Fruit fly (Drosophila melanogaster) whole organism, embryonic: ENCODE results near the gene Osi19.

Experiments
- Atf-2 ChIP-seq: fragments of 200-800 bp; sonication (Bioruptor generic); optimal IDR thresholded peaks from 2 replicates; lab custom pipeline; 2016; ENCODE audit warnings: missing biosample characterization, missing genetic modification characterization
- Atf6 ChIP-seq: fragments of 200-800 bp; sonication (Bioruptor generic); IDR thresholded peaks from 2 replicates; pipeline ENCODE4 v1.3.6; 2022; ENCODE audit warnings: missing biosample characterization, missing genetic modification characterization
- CG10267 ChIP-seq: fragments of 200-800 bp; sonication (Bioruptor generic); optimal IDR thresholded peaks from 2 replicates; lab custom pipeline; 2018; ENCODE audit warnings: missing biosample characterization, mild to moderate bottlenecking, missing genetic modification characterization, moderate library complexity
- CG10979 ChIP-seq: fragments of 200-800 bp; sonication (Bioruptor generic); optimal IDR thresholded peaks from 2 replicates; lab custom pipeline; 2018; ENCODE audit warnings: missing biosample characterization, mild to moderate bottlenecking, missing genetic modification characterization, moderate library complexity
- CG12155 ChIP-seq: fragments of 200-800 bp; sonication (Bioruptor generic); optimal IDR thresholded peaks from 3 replicates; lab custom pipeline; 2016; ENCODE audit warnings: missing biosample characterization, missing genetic modification characterization
- CG12659 ChIP-seq: fragments of 200-800 bp; sonication (Bioruptor generic); optimal IDR thresholded peaks from 3 replicates; lab custom pipeline; 2017; ENCODE audit warnings: mild to moderate bottlenecking, missing biosample characterization, missing genetic modification reagents, missing genetic modification characterization
- CG15696 ChIP-seq: fragments of 200-800 bp; sonication (Bioruptor generic); optimal IDR thresholded peaks from 2 replicates; lab custom pipeline; 2019; ENCODE audit warnings: missing biosample characterization, mild to moderate bottlenecking, missing genetic modification characterization, moderate library complexity
- CG16815 ChIP-seq: fragments of 200-800 bp; sonication (Bioruptor generic); optimal IDR thresholded peaks from 3 replicates; lab custom pipeline; 2017; ENCODE audit warnings: missing biosample characterization, mild to moderate bottlenecking, missing genetic modification characterization
- CG17829 ChIP-seq: fragments of 200-800 bp; optimal IDR thresholded peaks from 2 replicates; lab custom pipeline; 2019; ENCODE audit warnings: missing biosample characterization, mild to moderate bottlenecking, missing genetic modification characterization, moderate library complexity
- CG31224 ChIP-seq: fragments of 200-800 bp; sonication (Bioruptor generic); IDR thresholded peaks from 2 replicates; pipeline ENCODE4 v1.3.6; 2022; ENCODE audit warnings: missing biosample characterization, missing genetic modification characterization
- CG33557 ChIP-seq: fragments of 200-800 bp; sonication (Bioruptor generic); optimal IDR thresholded peaks from 2 replicates; lab custom pipeline; 2019; ENCODE audit warnings: missing biosample characterization, mild to moderate bottlenecking, missing genetic modification characterization, moderate library complexity
- CG3847 ChIP-seq: fragments of 200-800 bp; sonication (Bioruptor generic); IDR thresholded peaks from 2 replicates; pipeline ENCODE4 v1.3.6; 2022; ENCODE audit warnings: missing biosample characterization, missing genetic modification characterization
- CG4282 ChIP-seq: fragments of 200-800 bp; sonication (Bioruptor generic); optimal IDR thresholded peaks from 2 replicates; lab custom pipeline; 2016; ENCODE audit warnings: missing biosample characterization, missing genetic modification characterization
- CG4360 ChIP-seq: fragments of 200-800 bp; sonication (Bioruptor generic); IDR thresholded peaks from 2 replicates; pipeline ENCODE4 v1.3.6; 2022; ENCODE audit warnings: missing biosample characterization, missing genetic modification characterization
- CG4424 ChIP-seq: fragments of 200-800 bp; sonication (Bioruptor generic); optimal IDR thresholded peaks from 3 replicates; lab custom pipeline; 2016; ENCODE audit warnings: missing biosample characterization, missing genetic modification characterization
- CG5953 ChIP-seq: fragments of 200-800 bp; sonication (Bioruptor generic); IDR thresholded peaks from 2 replicates; pipeline ENCODE4 v1.3.6; 2022; ENCODE audit warnings: missing biosample characterization, missing genetic modification characterization
- CG6175 ChIP-seq: fragments of 200-800 bp; sonication (Bioruptor generic); IDR thresholded peaks from 3 replicates; pipeline ENCODE4 v1.3.6; 2022; ENCODE audit warnings: missing biosample characterization, missing genetic modification characterization
- CG6813 ChIP-seq: fragments of 200-800 bp; sonication (Bioruptor generic); optimal IDR thresholded peaks from 2 replicates; lab custom pipeline; 2017; ENCODE audit warnings: missing biosample characterization, missing genetic modification characterization, mild to moderate bottlenecking, moderate library complexity, missing genetic modification reagents
- CG7372 ChIP-seq: fragments of 200-800 bp; sonication (Bioruptor generic); IDR thresholded peaks from 2 replicates; pipeline ENCODE4 v1.3.6; 2022; ENCODE audit warnings: missing biosample characterization, missing genetic modification characterization
- CG9727 ChIP-seq: fragments of 200-800 bp; sonication (Bioruptor generic); optimal IDR thresholded peaks from 3 replicates; lab custom pipeline; 2017; ENCODE audit warnings: missing biosample characterization, mild to moderate bottlenecking, missing genetic modification characterization
- Chrac-16 ChIP-seq: fragments of 200-800 bp; sonication (Bioruptor generic); optimal IDR thresholded peaks from 3 replicates; lab custom pipeline; 2016; ENCODE audit warnings: missing biosample characterization, missing genetic modification characterization
- CoRest ChIP-seq: fragments of 200-800 bp; sonication (Bioruptor generic); optimal IDR thresholded peaks from 3 replicates; lab custom pipeline; 2018; ENCODE audit warnings: missing biosample characterization, mild to moderate bottlenecking, missing genetic modification characterization, moderate library complexity
- D ChIP-seq, 2 experiments: fragments of 200-800 bp in 1 of 2; fragments of >200 bp in 1 of 2; sonication (Bioruptor generic) in 1 of 2; optimal IDR thresholded peaks; 2 replicates in 1 of 2; 3 replicates in 1 of 2; lab custom pipeline; 2017; ENCODE audit warnings: mild to moderate bottlenecking in 1 of 2, missing biosample characterization in 1 of 2, missing genetic modification characterization in 1 of 2, missing genetic modification reagents in 1 of 2
- D19A ChIP-seq: fragments of 200-800 bp; optimal IDR thresholded peaks from 3 replicates; lab custom pipeline; 2019; ENCODE audit warnings: missing biosample characterization, mild to moderate bottlenecking, missing genetic modification characterization, moderate library complexity
- Dp ChIP-seq: fragments of 200-800 bp; sonication (Bioruptor generic); optimal IDR thresholded peaks from 2 replicates; lab custom pipeline; 2018; ENCODE audit warnings: missing biosample characterization, mild to moderate bottlenecking, missing genetic modification characterization, moderate library complexity
- Fer1 ChIP-seq: fragments of 200-800 bp; sonication (Bioruptor generic); optimal IDR thresholded peaks from 2 replicates; lab custom pipeline; 2017; ENCODE audit warnings: missing biosample characterization, mild to moderate bottlenecking, missing genetic modification characterization
- GATAe ChIP-seq: fragments of 200-800 bp; sonication (Bioruptor generic); conservative IDR thresholded peaks from 2 replicates; pipeline ENCODE4 v1.3.6; 2022; ENCODE audit warnings: missing biosample characterization, missing genetic modification characterization
- HmgD ChIP-seq: fragments of 200-800 bp; sonication (Bioruptor generic); optimal IDR thresholded peaks from 3 replicates; lab custom pipeline; 2016; ENCODE audit warnings: missing biosample characterization, missing genetic modification characterization
- Hsf ChIP-seq: fragments of 200-800 bp; sonication (Bioruptor generic); optimal IDR thresholded peaks from 3 replicates; lab custom pipeline; 2016; ENCODE audit warnings: missing biosample characterization, missing genetic modification characterization
- NC2β ChIP-seq: fragments of 200-800 bp; sonication (Bioruptor generic); optimal IDR thresholded peaks from 2 replicates; lab custom pipeline; 2016; ENCODE audit warnings: missing biosample characterization, missing genetic modification characterization
- Nf-YA ChIP-seq: fragments of 200-800 bp; sonication (Bioruptor generic); IDR thresholded peaks from 2 replicates; pipeline ENCODE4 v1.3.6; 2022; ENCODE audit warnings: missing biosample characterization, missing genetic modification characterization
- Opbp ChIP-seq: fragments of 200-800 bp; sonication (Bioruptor generic); IDR thresholded peaks from 3 replicates; pipeline ENCODE4 v1.3.6; 2022; ENCODE audit warnings: missing biosample characterization, missing genetic modification characterization; ENCODE audit not compliant: partially characterized antibody
- Ptx1 ChIP-seq: fragments of 200-800 bp; sonication (Bioruptor generic); IDR thresholded peaks from 2 replicates; pipeline ENCODE4 v1.3.6; 2022; ENCODE audit warnings: missing biosample characterization, missing genetic modification characterization
- Ssrp ChIP-seq: fragments of 200-800 bp; sonication (Bioruptor generic); optimal IDR thresholded peaks from 2 replicates; lab custom pipeline; 2018; ENCODE audit warnings: missing biosample characterization, mild to moderate bottlenecking, missing genetic modification characterization, moderate library complexity
- Usf ChIP-seq: fragments of 200-800 bp; sonication (Bioruptor generic); optimal IDR thresholded peaks from 2 replicates; lab custom pipeline; 2017; ENCODE audit warnings: missing genotype, missing biosample characterization, missing genetic modification characterization
- cg ChIP-seq: fragments of 200-800 bp; sonication (Bioruptor generic); optimal IDR thresholded peaks from 3 replicates; lab custom pipeline; 2019; ENCODE audit warnings: missing biosample characterization, mild to moderate bottlenecking, missing genetic modification characterization, moderate library complexity
- croc ChIP-seq: fragments of 200-800 bp; sonication (Bioruptor generic); conservative IDR thresholded peaks from 3 replicates; pipeline ENCODE4 v1.3.6; 2022; ENCODE audit warnings: missing biosample characterization, missing genetic modification characterization
- cwo ChIP-seq: fragments of 200-800 bp; sonication (Bioruptor generic); optimal IDR thresholded peaks from 3 replicates; lab custom pipeline; 2017; ENCODE audit warnings: missing biosample characterization, missing genetic modification characterization, mild to moderate bottlenecking, moderate library complexity, missing genetic modification reagents
- dpn ChIP-seq, 2 experiments: fragments of 200-800 bp; sonication (Bioruptor generic); optimal IDR thresholded peaks; 3 replicates each; lab custom pipeline; 2016; ENCODE audit warnings: missing biosample characterization in 2 of 2, missing genetic modification characterization in 2 of 2
- gcm2 ChIP-seq: fragments of 200-800 bp; sonication (Bioruptor generic); optimal IDR thresholded peaks from 2 replicates; lab custom pipeline; 2016; ENCODE audit warnings: missing biosample characterization, missing genetic modification characterization
- ham ChIP-seq: fragments of 200-800 bp; sonication (Bioruptor generic); IDR thresholded peaks from 2 replicates; pipeline ENCODE4 v1.3.6; 2022; ENCODE audit warnings: missing biosample characterization, missing genetic modification characterization
- inv ChIP-seq: fragments of 200-800 bp; sonication (Bioruptor generic); IDR thresholded peaks from 2 replicates; pipeline ENCODE4 v1.3.6; 2022; ENCODE audit warnings: missing biosample characterization, missing genetic modification characterization; ENCODE audit not compliant: partially characterized antibody
- lilli ChIP-seq: fragments of 200-800 bp; sonication (Bioruptor generic); optimal IDR thresholded peaks from 3 replicates; lab custom pipeline; 2016; ENCODE audit warnings: missing biosample characterization, missing genetic modification characterization
- lmd ChIP-seq: fragments of 200-800 bp; sonication (Bioruptor generic); IDR thresholded peaks from 2 replicates; pipeline ENCODE4 v1.3.6; 2022; ENCODE audit warnings: missing biosample characterization, missing genetic modification characterization
- onecut ChIP-seq: fragments of 200-800 bp; sonication (Bioruptor generic); IDR thresholded peaks from 2 replicates; pipeline ENCODE4 v1.3.6; 2022; ENCODE audit warnings: missing biosample characterization, missing genetic modification characterization
- pfk ChIP-seq: fragments of 200-800 bp; sonication (Bioruptor generic); optimal IDR thresholded peaks from 2 replicates; lab custom pipeline; 2018; ENCODE audit warnings: missing biosample characterization, mild to moderate bottlenecking, missing genetic modification characterization, moderate library complexity
- rib ChIP-seq: fragments of 200-800 bp; sonication (Bioruptor generic); IDR thresholded peaks from 2 replicates; pipeline ENCODE4 v1.3.6; 2022; ENCODE audit warnings: missing biosample characterization, missing genetic modification characterization
- sug ChIP-seq: fragments of 200-800 bp; optimal IDR thresholded peaks from 2 replicates; lab custom pipeline; 2019; ENCODE audit warnings: missing biosample characterization, mild to moderate bottlenecking, missing genetic modification characterization, moderate library complexity
- vfl ChIP-seq: fragments of 200-800 bp; sonication (Bioruptor generic); optimal IDR thresholded peaks from 2 replicates; lab custom pipeline; 2016; ENCODE audit warnings: missing biosample characterization, missing genetic modification characterization

Osi19 gene

DNA sequence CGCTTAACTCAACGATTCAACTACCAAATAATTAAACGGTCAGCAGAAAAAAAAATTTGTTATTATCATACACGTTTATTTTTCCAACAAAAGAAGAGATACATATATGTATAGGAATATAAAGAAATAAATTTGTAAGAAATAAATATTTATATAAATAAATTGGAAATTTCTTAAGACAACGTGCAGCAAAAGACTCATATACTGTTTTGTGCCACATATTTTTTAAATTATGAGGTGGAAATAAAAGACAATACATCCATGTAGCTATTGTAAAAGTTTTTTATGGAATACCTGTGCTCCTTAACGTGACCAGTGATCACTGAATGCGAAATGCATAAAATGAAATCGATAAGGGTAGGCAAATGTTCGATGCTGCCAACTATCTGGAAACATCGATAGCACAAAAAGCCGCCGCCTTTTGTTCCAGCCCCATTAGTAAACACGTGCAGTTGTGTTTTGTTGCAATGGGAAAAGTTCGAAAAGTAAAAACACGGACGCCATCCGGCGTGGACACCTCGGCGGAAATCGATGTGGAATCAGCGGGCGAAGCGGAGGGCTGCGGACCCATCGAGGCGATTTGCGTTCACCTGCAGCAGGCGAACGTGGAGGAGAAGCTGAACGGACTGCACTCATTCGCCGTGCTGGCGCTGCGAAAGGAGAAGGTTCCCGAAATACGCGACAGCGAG lies 33.5 kb downstream of the Osi19 start, which contains the start of gene CG10286 (continued):
- TF ChIP-seq CG16815: no peak
- TF ChIP-seq CG10267 (tag; lab: Kevin White, UChicago): peak; percentile 55
- TF ChIP-seq Fer1: no peak
- TF ChIP-seq D19A (tag; lab: Kevin White, UChicago): no peak
- TF ChIP-seq Dp (GFP tag; lab: Kevin White, UChicago): peak; percentile 22
- TF ChIP-seq lmd (GFP tag; lab: Robert Waterston, UW): no peak
- peak; percentile 1 for TF ChIP-seq Hsf (GFP tag; lab: Kevin White, UChicago)
- peak; percentile 26 for TF ChIP-seq CoRest
- TF ChIP-seq CG7372 (GFP tag; lab: Robert Waterston, UW): no peak
- no peak for TF ChIP-seq gcm2 (GFP tag; lab: Kevin White, UChicago)
- peak; percentile 34 for TF ChIP-seq HmgD (GFP tag; lab: Kevin White, UChicago)
- TF ChIP-seq CG9727 (GFP tag; lab: Kevin White, UChicago): peak; percentile 48
- TF ChIP-seq CG12659 (GFP tag; lab: Kevin White, UChicago): peak; percentile 42
- TF ChIP-seq CG6175 (GFP tag; lab: Robert Waterston, UW): no peak
- no peak for TF ChIP-seq CG15696 (tag; lab: Kevin White, UChicago)
- TF ChIP-seq CG10979 (tag; lab: Kevin White, UChicago): peak; percentile 24
- 0 out of 2 replicates have a peak, but pooled peaks have one; percentile 25 for TF ChIP-seq CG31224 (GFP tag; lab: Robert Waterston, UW)
- TF ChIP-seq CG4424 (GFP tag; lab: Kevin White, UChicago): no peak
- TF ChIP-seq inv (GFP tag; lab: Robert Waterston, UW): peak; percentile 70
- TF ChIP-seq Atf6 (GFP tag; lab: Robert Waterston, UW): no peak
- no peak for TF ChIP-seq Usf
- peak; percentile 57 for TF ChIP-seq onecut (GFP tag; lab: Robert Waterston, UW)
- no peak for TF ChIP-seq vfl (GFP tag; lab: Kevin White, UChicago)
- peak; percentile 26 for TF ChIP-seq NC2β (GFP tag; lab: Kevin White, UChicago)
- no peak for TF ChIP-seq GATAe (GFP tag; lab: Robert Waterston, UW)
- TF ChIP-seq CG4360 (GFP tag; lab: Robert Waterston, UW): no peak
- no peak for TF ChIP-seq croc (GFP tag; lab: Robert Waterston, UW)
- TF ChIP-seq Nf-YA: no peak
- 0 out of 2 replicates have a peak, but pooled peaks have one; percentile 5 for TF ChIP-seq Ptx1 (GFP tag; lab: Robert Waterston, UW)
- TF ChIP-seq Atf-2: no peak
- TF ChIP-seq CG12155: no peak
- TF ChIP-seq CG5953 (GFP tag; lab: Robert Waterston, UW): no peak
- peak; percentile 69 for TF ChIP-seq CG17829 (tag; lab: Kevin White, UChicago)
- peak; percentile 2 for TF ChIP-seq lilli (GFP tag; lab: Kevin White, UChicago)
- TF ChIP-seq rib (GFP tag; lab: Robert Waterston, UW): peak; percentile 11; the same call in 1 of the 2 replicates
- TF ChIP-seq CG33557 (GFP tag; lab: Kevin White, UChicago): no peak
- TF ChIP-seq CG6813 (GFP tag; lab: Kevin White, UChicago): peak; percentile 47
- no peak for TF ChIP-seq dpn (GFP tag; optimal IDR thresholded peaks at IDR 0.05; lab: Kevin White, UChicago)
- TF ChIP-seq Ssrp (tag; lab: Kevin White, UChicago): peak; percentile 31
- no peak for TF ChIP-seq D (optimal IDR thresholded peaks at IDR 0.05; lab: Kevin White, UChicago)
- TF ChIP-seq D (GFP tag; optimal IDR thresholded peaks at IDR 0.05; lab: Kevin White, UChicago): peak; percentile 32
- TF ChIP-seq CG3847 (GFP tag; lab: Robert Waterston, UW): peak; percentile 29; the same call in 1 of the 2 replicates
- TF ChIP-seq CG4282 (GFP tag; lab: Kevin White, UChicago): no peak
- TF ChIP-seq Opbp: peak; percentile 83
- no peak for TF ChIP-seq pfk (GFP tag; lab: Kevin White, UChicago)
- TF ChIP-seq cg: no peak
- no peak for TF ChIP-seq ham
- peak; percentile 76 for TF ChIP-seq cwo (GFP tag; lab: Kevin White, UChicago)
- TF ChIP-seq Chrac-16 (GFP tag; lab: Kevin White, UChicago): no peak
- TF ChIP-seq sug (tag; lab: Kevin White, UChicago): peak; percentile 52
